Fruit fly (Drosophila melanogaster) whole organism: ENCODE measurements around the gene Vago.

Experiments
- Dll ChIP-seq: fragments of >200 bp; optimal IDR thresholded peaks from 2 replicates; lab custom pipeline; 2017
- EcR ChIP-seq, 2 experiments: fragments of >200 bp; optimal IDR thresholded peaks; 2 replicates each; lab custom pipeline; 2017; ENCODE audit warnings: missing biosample characterization in 2 of 2, missing genetic modification characterization in 2 of 2, missing genetic modification reagents in 2 of 2
- pan ChIP-seq: fragments of >200 bp; optimal IDR thresholded peaks from 2 replicates; lab custom pipeline; 2017
- psq ChIP-seq: fragments of >200 bp; optimal IDR thresholded peaks from 2 replicates; lab custom pipeline; 2017
- usp ChIP-seq: fragments of >200 bp; optimal IDR thresholded peaks from 2 replicates; lab custom pipeline; 2017; ENCODE audit warnings: missing biosample characterization, missing genetic modification characterization, mixed read lengths

- TF ChIP-seq usp (GFP tag; lab: Kevin White, UChicago): no peak
- TF ChIP-seq psq (lab: Kevin White, UChicago): no peak
- no peak for TF ChIP-seq EcR (GFP tag; optimal IDR thresholded peaks at IDR 0.05; lab: Kevin White, UChicago)
- TF ChIP-seq pan (lab: Kevin White, UChicago): no peak
- TF ChIP-seq Dll (lab: Kevin White, UChicago): no peak
Observed at dm6 chrX:11123561-11123960, 34.5 kb downstream of the Vago start.
